Fruit fly (Drosophila melanogaster) Kc167 (cell line): Measurements from ENCODE around the gene CG1927.

ENCODE experiments used
- h ChIP-seq: fragments of >200 bp; optimal IDR thresholded peaks from 3 replicates; lab custom pipeline; 2018; ENCODE audit warnings: missing external identifiers
- insv ChIP-seq: fragments of >200 bp; optimal IDR thresholded peaks from 3 replicates; lab custom pipeline; 2018; ENCODE audit warnings: missing external identifiers

DNA sequence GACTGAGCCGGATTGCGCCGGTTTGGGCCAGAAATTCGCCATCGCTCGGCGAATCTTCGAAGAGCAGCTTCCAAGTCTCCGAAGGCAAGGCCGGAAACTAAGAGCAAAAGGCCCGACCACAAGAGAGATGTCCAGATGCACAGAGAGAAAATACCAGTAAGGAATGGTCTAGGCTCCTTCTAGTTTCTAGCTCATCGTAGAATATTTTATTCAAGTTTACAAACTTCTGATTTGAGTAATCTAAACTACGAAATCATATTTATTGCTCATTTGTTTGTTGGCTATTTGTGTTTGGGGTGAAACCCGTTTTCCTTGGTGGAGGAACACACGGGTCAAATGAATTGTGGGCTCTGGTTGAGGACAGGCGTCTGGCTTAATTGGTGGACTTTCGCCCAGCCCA lies 32.4 kb downstream of the CG1927 start:
- TF ChIP-seq h (no peak), insv (lab: Kevin White, UChicago) (no peak)
